Worm (Caenorhabditis elegans) whole organism, L4 larva: ENCODE data around the gene Y45G12B.2.

ENCODE experiments used
- F49E8.2 ChIP-seq: sonication (generic microtip); optimal IDR thresholded peaks from 2 replicates; lab custom pipeline; 2016; ENCODE audit warnings: missing compliant biosample characterization, mild to moderate bottlenecking, missing genetic modification characterization, borderline replicate concordance
- Y48G9A.11 ChIP-seq: fragments of 200-800 bp; sonication (Bioruptor generic); IDR thresholded peaks from 2 replicates; pipeline ENCODE4 v1.3.6; 2022; ENCODE audit warnings: missing genetic modification reagents, missing genetic modification characterization, missing compliant biosample characterization
- Y5F2A.4 ChIP-seq: fragments of 200-800 bp; sonication (Bioruptor generic); optimal IDR thresholded peaks from 2 replicates; lab custom pipeline; 2018; ENCODE audit warnings: mild to moderate bottlenecking, missing genetic modification characterization, missing compliant biosample characterization
- aha-1 ChIP-seq: fragments of 150-350 bp; peaks from one replicate; lab custom pipeline; 2014; ENCODE audit warnings: missing biosample characterization, missing genetic modification characterization
- ama-1 ChIP-seq: fragments of 150-350 bp; optimal IDR thresholded peaks from 2 replicates; lab custom pipeline; 2014; ENCODE audit warnings: inconsistent platforms, mixed read lengths
- arid-1 ChIP-seq: fragments of 200-800 bp; sonication (Bioruptor generic); conservative IDR thresholded peaks from 2 replicates; pipeline ENCODE4 v1.3.6; 2022; ENCODE audit warnings: missing genetic modification reagents, missing genetic modification characterization, missing compliant biosample characterization
- attf-4 ChIP-seq: sonication (generic microtip); optimal IDR thresholded peaks from 3 replicates; lab custom pipeline; 2017; ENCODE audit warnings: missing biosample characterization, missing genetic modification characterization
- ceh-32 ChIP-seq: sonication (generic microtip); optimal IDR thresholded peaks from 2 replicates; lab custom pipeline; 2016; ENCODE audit warnings: mild to moderate bottlenecking, missing genetic modification characterization, missing compliant biosample characterization; ENCODE audit not compliant: poor library complexity
- ceh-44 ChIP-seq: fragments of 200-800 bp; sonication (Bioruptor generic); IDR thresholded peaks from 2 replicates; pipeline ENCODE4 v1.3.6; 2022; ENCODE audit warnings: missing genetic modification reagents, missing genetic modification characterization, missing compliant biosample characterization
- daf-12 ChIP-seq: fragments of 150-350 bp; optimal IDR thresholded peaks from 2 replicates; lab custom pipeline; 2014; ENCODE audit warnings: missing biosample characterization, missing genetic modification reagents, missing genetic modification characterization
- daf-16 ChIP-seq, 3 experiments: sonication (generic microtip); optimal IDR thresholded peaks; 2 replicates each; lab custom pipeline; 2016 to 2017; ENCODE audit warnings: missing genetic modification characterization in 3 of 3, missing genetic modification reagents in 3 of 3, mild to moderate bottlenecking in 2 of 3, missing compliant biosample characterization in 2 of 3, missing biosample characterization in 1 of 3, moderate library complexity in 1 of 3
- dmd-6 ChIP-seq: fragments of 200-800 bp; sonication (Bioruptor generic); IDR thresholded peaks from 2 replicates; pipeline ENCODE4 v1.3.6; 2022; ENCODE audit warnings: missing genetic modification reagents, missing genetic modification characterization, missing compliant biosample characterization
- dpl-1 ChIP-seq: fragments of 150-350 bp; optimal IDR thresholded peaks from 2 replicates; lab custom pipeline; 2014; ENCODE audit warnings: missing biosample characterization, missing genetic modification reagents, missing genetic modification characterization
- dve-1 ChIP-seq: sonication (generic microtip); optimal IDR thresholded peaks from 2 replicates; lab custom pipeline; 2017; ENCODE audit warnings: antibody characterized with exemption, mild to moderate bottlenecking, missing genetic modification characterization, missing compliant biosample characterization; ENCODE audit not compliant: insufficient read depth
- egl-43 ChIP-seq: fragments of 200-800 bp; sonication (Bioruptor generic); IDR thresholded peaks from 2 replicates; pipeline ENCODE4 v1.3.6; 2022; ENCODE audit warnings: missing genetic modification reagents, missing genetic modification characterization, missing compliant biosample characterization
- fos-1 ChIP-seq: fragments of 150-350 bp; optimal IDR thresholded peaks from 2 replicates; lab custom pipeline; 2014; ENCODE audit warnings: missing biosample characterization, missing genetic modification characterization
- hif-1 ChIP-seq, 2 experiments: sonication (generic microtip); optimal IDR thresholded peaks; 2 replicates each; lab custom pipeline; 2016 to 2017; ENCODE audit warnings: missing compliant biosample characterization in 2 of 2, missing genetic modification characterization in 2 of 2, missing genetic modification reagents in 2 of 2, missing genotype in 2 of 2, mild to moderate bottlenecking in 1 of 2
- hlh-11 ChIP-seq: fragments of 200-800 bp; sonication (Bioruptor generic); optimal IDR thresholded peaks from 2 replicates; lab custom pipeline; 2018; ENCODE audit warnings: mild to moderate bottlenecking, missing genetic modification characterization, missing compliant biosample characterization
- hlh-30 ChIP-seq: sonication (generic microtip); optimal IDR thresholded peaks from 2 replicates; lab custom pipeline; 2017; ENCODE audit warnings: antibody characterized with exemption, mild to moderate bottlenecking, missing genetic modification characterization, missing compliant biosample characterization; ENCODE audit not compliant: insufficient read depth
- hmg-1.1 ChIP-seq: fragments of 200-800 bp; sonication (Bioruptor generic); IDR thresholded peaks from 2 replicates; pipeline ENCODE4 v1.3.6; 2022; ENCODE audit warnings: missing genetic modification reagents, missing genetic modification characterization, missing compliant biosample characterization
- lim-7 ChIP-seq: fragments of 200-800 bp; sonication (Bioruptor generic); IDR thresholded peaks from 2 replicates; pipeline ENCODE4 v1.3.6; 2022; ENCODE audit warnings: missing genetic modification characterization, missing compliant biosample characterization
- lin-38 ChIP-seq: fragments of 200-800 bp; sonication (Bioruptor generic); IDR thresholded peaks from 2 replicates; pipeline ENCODE4 v1.3.6; 2022; ENCODE audit warnings: missing genetic modification reagents, missing genetic modification characterization, missing compliant biosample characterization
- lsy-2 ChIP-seq, 2 experiments: fragments of 150-350 bp in 1 of 2; sonication (generic microtip) in 1 of 2; optimal IDR thresholded peaks; 2 replicates each; lab custom pipeline; 2014 to 2017; ENCODE audit warnings: missing biosample characterization in 2 of 2, missing genetic modification characterization in 2 of 2
- mdl-1 ChIP-seq, 2 experiments: fragments of 150-350 bp in 1 of 2; sonication (generic microtip) in 1 of 2; optimal IDR thresholded peaks; 2 replicates each; lab custom pipeline; 2014 to 2017; ENCODE audit warnings: missing biosample characterization in 2 of 2, missing genetic modification characterization in 2 of 2
- mep-1 ChIP-seq: fragments of 150-350 bp; sonication (generic microtip); optimal IDR thresholded peaks from 3 replicates; lab custom pipeline; 2014; ENCODE audit warnings: missing biosample characterization, missing genetic modification characterization
- mes-2 ChIP-seq: sonication (generic microtip); optimal IDR thresholded peaks from 2 replicates; lab custom pipeline; 2016; ENCODE audit warnings: missing genotype, mild to moderate bottlenecking, missing genetic modification characterization, missing compliant biosample characterization; ENCODE audit not compliant: poor library complexity, severe bottlenecking
- mxl-3 ChIP-seq: fragments of 200-800 bp; sonication (Bioruptor generic); optimal IDR thresholded peaks from 2 replicates; lab custom pipeline; 2018; ENCODE audit warnings: mild to moderate bottlenecking, missing genetic modification characterization, missing compliant biosample characterization
- nhr-28 ChIP-seq: fragments of 150-350 bp; optimal IDR thresholded peaks from 2 replicates; lab custom pipeline; 2014; ENCODE audit warnings: missing biosample characterization, missing genetic modification characterization
- nhr-6 ChIP-seq: fragments of 150-350 bp; optimal IDR thresholded peaks from 2 replicates; lab custom pipeline; 2014; ENCODE audit warnings: missing biosample characterization, missing genetic modification characterization
- nhr-77 ChIP-seq: fragments of 150-350 bp; optimal IDR thresholded peaks from 2 replicates; lab custom pipeline; 2014; ENCODE audit warnings: missing biosample characterization, missing genetic modification characterization
- rbr-2 ChIP-seq: sonication (generic microtip); optimal IDR thresholded peaks from 2 replicates; lab custom pipeline; 2016; ENCODE audit warnings: missing genotype, missing genetic modification characterization, missing compliant biosample characterization
- set-16 ChIP-seq: fragments of 200-800 bp; sonication (Bioruptor generic); IDR thresholded peaks from 2 replicates; pipeline ENCODE4 v1.3.6; 2022; ENCODE audit warnings: missing genetic modification reagents, missing genetic modification characterization, missing compliant biosample characterization
- unc-130 ChIP-seq: sonication (generic microtip); optimal IDR thresholded peaks from 2 replicates; lab custom pipeline; 2016; ENCODE audit warnings: missing genetic modification reagents, missing genetic modification characterization, missing compliant biosample characterization
- zfp-2 ChIP-seq: sonication (generic microtip); optimal IDR thresholded peaks from 2 replicates; lab custom pipeline; 2016; ENCODE audit warnings: mild to moderate bottlenecking, missing genetic modification characterization, missing compliant biosample characterization
- zip-2 ChIP-seq: fragments of 150-350 bp; optimal IDR thresholded peaks from 2 replicates; lab custom pipeline; 2014; ENCODE audit warnings: missing biosample characterization, missing genetic modification characterization

Gene Y45G12B.2

ce11 chrV:2694389-2694788 lies at the start of gene Y45G12B.2:
Gene Y45G12B.2, plus strand, starts transcription at chrV:2694771.
- TF ChIP-seq nhr-6 (no peak), ama-1 (lab: Kevin White, UChicago) (peak; percentile 55), hlh-11 (peak; percentile 44), ceh-44 (GFP tag; lab: Robert Waterston, UW) (no peak), mdl-1 (tag; optimal IDR thresholded peaks at IDR 0.05; lab: Kevin White, UChicago) (peak in 1 of 2 experiments; percentile 57), hlh-30 (tag; lab: Kevin White, UChicago) (peak; percentile 78), zfp-2 (tag; lab: Kevin White, UChicago) (no peak), lim-7 (0 out of 2 replicates have a peak, but pooled peaks have one; percentile 21), Y5F2A.4 (GFP tag; lab: Kevin White, UChicago) (no peak), hmg-1.1 (GFP tag; lab: Robert Waterston, UW) (peak; percentile 64; the same call in 1 of the 2 replicates), daf-16 (GFP tag; optimal IDR thresholded peaks at IDR 0.05; lab: Kevin White, UChicago) (no peak), daf-16 (tag; optimal IDR thresholded peaks at IDR 0.05; lab: Kevin White, UChicago) (peak; percentile 30), daf-12 (tag; lab: Kevin White, UChicago) (no peak), lin-38 (GFP tag; lab: Robert Waterston, UW) (peak; percentile 80), nhr-77 (peak; percentile 72), arid-1 (GFP tag; lab: Robert Waterston, UW) (0 out of 2 replicates have a peak, but pooled peaks have one; percentile 29), mxl-3 (GFP tag; lab: Kevin White, UChicago) (peak; percentile 40), rbr-2 (tag; lab: Kevin White, UChicago) (peak; percentile 31), dve-1 (peak; percentile 54), dmd-6 (0 out of 2 replicates have a peak, but pooled peaks have one; percentile 17), dpl-1 (peak; percentile 72), attf-4 (no peak), mep-1 (tag; lab: Kevin White, UChicago) (peak; percentile 63), hif-1 (tag; optimal IDR thresholded peaks at IDR 0.05; lab: Kevin White, UChicago) (peak in 1 of 2 experiments; percentile 53), mes-2 (tag; lab: Kevin White, UChicago) (peak; percentile 85), unc-130 (GFP tag; lab: Kevin White, UChicago) (peak; percentile 11), zip-2 (tag; lab: Kevin White, UChicago) (no peak), lsy-2 (tag; optimal IDR thresholded peaks at IDR 0.05; lab: Kevin White, UChicago) (peak; percentile 95 to 99), F49E8.2 (tag; lab: Kevin White, UChicago) (peak; percentile 17), nhr-28 (tag; lab: Kevin White, UChicago) (peak; percentile 71)

DNA sequence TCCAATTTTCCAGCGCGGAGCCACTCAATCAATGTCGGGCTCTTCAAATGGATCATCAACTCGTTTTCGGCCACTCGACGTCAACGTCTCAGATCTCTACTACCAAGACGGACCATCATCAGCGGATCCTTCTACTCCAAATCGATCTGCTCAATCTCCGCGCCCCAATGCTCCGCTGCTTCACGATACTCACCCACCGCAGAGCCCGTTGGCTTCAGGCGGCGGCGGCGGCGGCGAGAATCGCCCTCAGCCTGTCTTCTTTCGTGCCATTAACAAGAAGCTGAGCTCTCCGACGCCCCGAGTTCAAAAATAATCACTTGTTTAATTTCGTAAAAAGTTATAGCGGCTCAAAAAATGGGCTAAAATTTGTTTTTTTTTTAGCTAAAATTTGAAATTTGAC lies 48.5 kb upstream of the Y45G12B.2 start:
- TF ChIP-seq egl-43 (GFP tag; lab: Robert Waterston, UW) (0 out of 2 replicates have a peak, but pooled peaks have one; percentile 31), fos-1 (tag; lab: Kevin White, UChicago) (no peak), set-16 (peak; percentile 87)
- TF ChIP-seq, all 104 proteins: peak for 2

ce11 chrV:2647222-2647796 lies 47.3 kb upstream of the Y45G12B.2 start:
- no peak for TF ChIP-seq ceh-32 (tag; lab: Kevin White, UChicago)
- peak; percentile 93 for TF ChIP-seq aha-1
- TF ChIP-seq lin-38 (GFP tag; lab: Robert Waterston, UW) = peak; percentile 28; the same call in 1 of the 2 replicates

- peak; percentile 98 for TF ChIP-seq aha-1
- no peak for TF ChIP-seq Y48G9A.11 (GFP tag; lab: Robert Waterston, UW)
Measured at ce11 chrV:2650980-2651379, 43.6 kb upstream of the Y45G12B.2 start.
